Worm (Caenorhabditis elegans) whole organism, late embryonic: ENCODE measurements around the gene lec-1.

Experiments used
- K09A11.1 ChIP-seq: sonication (generic microtip); optimal IDR thresholded peaks from 2 replicates; lab custom pipeline; 2017; ENCODE audit warnings: antibody characterized with exemption, mild to moderate bottlenecking, missing genetic modification characterization, missing compliant biosample characterization; ENCODE audit not compliant: insufficient read depth
- Y22D7AL.16 ChIP-seq: sonication (generic microtip); optimal IDR thresholded peaks from 2 replicates; lab custom pipeline; 2016; ENCODE audit warnings: missing genetic modification characterization, missing compliant biosample characterization
- ceh-2 ChIP-seq: sonication (generic microtip); optimal IDR thresholded peaks from 2 replicates; lab custom pipeline; 2016; ENCODE audit warnings: missing genotype, missing genetic modification characterization, missing compliant biosample characterization
- ets-4 ChIP-seq: sonication (generic microtip); optimal IDR thresholded peaks from 2 replicates; lab custom pipeline; 2016; ENCODE audit warnings: missing genetic modification characterization, missing compliant biosample characterization
- pag-3 ChIP-seq: sonication (generic microtip); optimal IDR thresholded peaks from 2 replicates; lab custom pipeline; 2016; ENCODE audit warnings: missing compliant biosample characterization, missing genetic modification characterization, borderline replicate concordance
- pax-1 ChIP-seq: fragments of 150-350 bp; optimal IDR thresholded peaks from 2 replicates; lab custom pipeline; 2014; ENCODE audit warnings: missing biosample characterization, missing genetic modification characterization
- pqm-1 ChIP-seq: sonication (generic microtip); optimal IDR thresholded peaks from 2 replicates; lab custom pipeline; 2016; ENCODE audit warnings: missing genetic modification characterization, missing compliant biosample characterization
- sox-2 ChIP-seq: fragments of 200-800 bp; sonication (Bioruptor generic); IDR thresholded peaks from 2 replicates; pipeline ENCODE4 v1.3.6; 2022; ENCODE audit warnings: missing genetic modification reagents, missing genetic modification characterization, missing compliant biosample characterization
- syd-9 ChIP-seq: sonication (generic microtip); optimal IDR thresholded peaks from 2 replicates; lab custom pipeline; 2016; ENCODE audit warnings: mild to moderate bottlenecking, missing genetic modification characterization, moderate library complexity, missing compliant biosample characterization
- tbx-7 ChIP-seq: sonication (generic microtip); optimal IDR thresholded peaks from 2 replicates; lab custom pipeline; 2016; ENCODE audit warnings: missing genotype, missing genetic modification characterization, missing compliant biosample characterization

DNA sequence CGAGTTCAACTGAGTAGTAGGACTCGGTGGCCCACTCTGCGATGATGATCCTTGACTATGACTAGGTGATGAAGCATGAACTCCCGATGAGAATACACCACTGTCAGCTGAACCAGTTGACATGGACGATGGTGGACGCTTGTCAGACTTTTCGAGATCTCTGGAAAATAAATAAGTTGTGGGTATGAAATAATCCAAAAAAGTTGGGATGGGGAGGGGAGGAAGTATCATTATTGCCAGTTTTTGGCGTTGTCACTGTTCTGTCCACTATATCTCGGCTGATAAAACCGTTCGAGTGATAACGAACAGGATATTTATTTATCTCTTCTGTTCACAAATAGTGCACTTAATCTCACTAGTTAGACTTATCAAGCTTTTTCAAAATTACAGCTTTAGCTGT, 31.3 kb upstream of the lec-1 start:
- TF ChIP-seq ceh-2 (tag; lab: Kevin White, UChicago) (no peak), sox-2 (GFP tag; lab: Robert Waterston, UW) (no peak), pqm-1 (tag; lab: Kevin White, UChicago) (no peak), ets-4 (tag; lab: Kevin White, UChicago) (no peak), K09A11.1 (no peak), pax-1 (tag; lab: Kevin White, UChicago) (no peak), tbx-7 (tag; lab: Kevin White, UChicago) (no peak), Y22D7AL.16 (tag; lab: Kevin White, UChicago) (no peak), syd-9 (tag; lab: Kevin White, UChicago) (no peak), pag-3 (tag; lab: Kevin White, UChicago) (no peak)
